Worm (Caenorhabditis elegans) whole organism, late embryonic: ENCODE data around the gene C34D4.4.

Source experiments
- fkh-10 ChIP-seq: fragments of 150-350 bp; optimal IDR thresholded peaks from 2 replicates; lab custom pipeline; 2014; ENCODE audit warnings: missing biosample characterization, missing genetic modification reagents, missing genetic modification characterization
- hlh-13 ChIP-seq: fragments of 200-800 bp; sonication (Bioruptor generic); optimal IDR thresholded peaks from 2 replicates; lab custom pipeline; 2018; ENCODE audit warnings: mild to moderate bottlenecking, missing genetic modification characterization, missing compliant biosample characterization
- unc-55 ChIP-seq: sonication (generic microtip); optimal IDR thresholded peaks from 2 replicates; lab custom pipeline; 2017; ENCODE audit warnings: missing biosample characterization, missing genetic modification reagents, missing genetic modification characterization
- unc-86 ChIP-seq: sonication (generic microtip); optimal IDR thresholded peaks from 2 replicates; lab custom pipeline; 2016; ENCODE audit warnings: missing genetic modification characterization, missing compliant biosample characterization

- TF ChIP-seq fkh-10 (GFP tag; lab: Kevin White, UChicago) (no peak), hlh-13 (no peak), unc-55 (GFP tag; lab: Kevin White, UChicago) (no peak), unc-86 (tag; lab: Kevin White, UChicago) (no peak)
Observed at ce11 chrIV:7147722-7148121, 1.4 kb upstream of the C34D4.4 start.
